Fruit fly (Drosophila melanogaster): ENCODE data around the gene Arpc4.

The Arpc4 gene

dm6 chr2L:6124815-6125214, at the start of gene Arpc4:
Gene Arpc4 (plus strand): TSS chr2L:6125132.
- TF ChIP-seq CG8478 (optimal IDR thresholded peaks at IDR 0.05) (no peak), CTCF (optimal IDR thresholded peaks at IDR 0.05) (peak; percentile 25 to 32)

DNA sequence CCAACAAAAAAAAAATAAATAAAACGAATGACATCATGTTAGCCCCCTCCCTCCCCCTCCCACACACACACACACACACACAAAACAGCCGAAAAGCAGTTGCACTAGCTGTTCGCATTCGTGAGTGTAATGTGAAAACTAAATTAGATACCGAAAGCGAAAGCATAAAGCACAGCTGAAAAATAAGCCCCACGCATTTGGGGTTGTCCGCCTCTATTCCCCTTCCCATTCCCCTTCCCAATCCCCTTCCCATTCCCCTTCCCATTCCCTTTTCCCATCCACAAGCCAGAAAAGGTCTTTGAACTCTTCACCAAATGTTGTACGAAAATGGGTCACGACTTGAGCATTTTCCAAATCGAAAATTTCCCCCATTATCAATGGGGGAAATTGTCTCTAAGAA, 49.6 kb upstream of the Arpc4 start:
- no peak for TF ChIP-seq CG8478 (optimal IDR thresholded peaks at IDR 0.05)
- TF ChIP-seq CTCF (optimal IDR thresholded peaks at IDR 0.05) = no peak

- no peak for TF ChIP-seq CTCF (optimal IDR thresholded peaks at IDR 0.05)
- no peak for TF ChIP-seq CG8478 (optimal IDR thresholded peaks at IDR 0.05)
These were observed 48.8 kb upstream of the Arpc4 start for dm6 chr2L:6076143-6076542.

DNA sequence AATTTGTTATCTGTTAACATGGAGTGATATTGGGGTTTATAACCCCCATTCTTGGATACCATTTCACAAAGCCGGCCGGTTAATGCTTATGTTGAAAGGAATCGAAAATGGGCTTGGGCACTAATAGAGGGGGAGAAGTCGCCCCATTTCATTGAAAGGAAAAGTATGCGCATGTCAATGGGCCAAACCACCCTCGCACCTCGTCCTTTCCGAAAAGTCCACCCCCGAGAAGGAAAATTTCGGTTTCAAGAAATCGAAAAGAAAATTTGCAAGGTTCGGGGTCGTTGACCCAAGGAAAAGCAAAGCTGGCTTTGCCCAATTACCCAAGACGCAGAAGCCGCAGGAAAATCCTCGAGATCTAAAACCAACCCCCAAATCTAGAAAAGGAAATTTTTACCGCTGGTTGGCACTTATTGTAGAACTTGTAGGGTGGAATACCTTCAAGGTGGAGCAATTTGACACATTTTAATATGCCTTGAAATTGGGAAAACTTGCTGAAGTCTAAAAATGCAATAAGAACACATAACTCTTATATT, 48.0 kb upstream of the Arpc4 start:
- no peak for TF ChIP-seq CTCF (optimal IDR thresholded peaks at IDR 0.05)
- TF ChIP-seq CG8478 (optimal IDR thresholded peaks at IDR 0.05) = no peak

DNA sequence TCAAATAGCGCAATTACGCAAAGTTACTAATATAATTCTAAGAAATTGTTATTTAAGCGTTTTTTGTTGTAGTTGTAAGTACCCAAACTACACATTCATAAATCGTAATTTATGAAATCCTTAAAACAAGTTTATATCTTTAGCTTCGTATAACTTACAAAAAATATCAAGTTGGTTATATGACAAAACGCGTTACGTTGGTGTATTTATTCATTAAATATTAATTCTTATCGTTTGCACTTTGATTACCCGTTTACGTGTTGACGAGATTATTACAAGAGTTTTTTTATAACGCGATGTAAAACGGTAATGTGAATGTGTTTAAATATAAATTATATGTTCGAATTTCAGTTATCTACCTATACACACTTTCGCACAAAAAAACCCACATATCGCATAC, 47.3 kb upstream of the Arpc4 start:
- TF ChIP-seq CTCF (optimal IDR thresholded peaks at IDR 0.05) (no peak), CG8478 (optimal IDR thresholded peaks at IDR 0.05) (no peak)

dm6 chr2L:6078757-6079351, 46.1 kb upstream of the Arpc4 start:
- TF ChIP-seq CTCF (optimal IDR thresholded peaks at IDR 0.05) = no peak
- no peak for TF ChIP-seq CG8478 (optimal IDR thresholded peaks at IDR 0.05)

- no peak for TF ChIP-seq CG8478 (optimal IDR thresholded peaks at IDR 0.05)
- no peak for TF ChIP-seq CTCF (optimal IDR thresholded peaks at IDR 0.05)
These were observed 44.6 kb upstream of the Arpc4 start for dm6 chr2L:6080329-6080728.

DNA sequence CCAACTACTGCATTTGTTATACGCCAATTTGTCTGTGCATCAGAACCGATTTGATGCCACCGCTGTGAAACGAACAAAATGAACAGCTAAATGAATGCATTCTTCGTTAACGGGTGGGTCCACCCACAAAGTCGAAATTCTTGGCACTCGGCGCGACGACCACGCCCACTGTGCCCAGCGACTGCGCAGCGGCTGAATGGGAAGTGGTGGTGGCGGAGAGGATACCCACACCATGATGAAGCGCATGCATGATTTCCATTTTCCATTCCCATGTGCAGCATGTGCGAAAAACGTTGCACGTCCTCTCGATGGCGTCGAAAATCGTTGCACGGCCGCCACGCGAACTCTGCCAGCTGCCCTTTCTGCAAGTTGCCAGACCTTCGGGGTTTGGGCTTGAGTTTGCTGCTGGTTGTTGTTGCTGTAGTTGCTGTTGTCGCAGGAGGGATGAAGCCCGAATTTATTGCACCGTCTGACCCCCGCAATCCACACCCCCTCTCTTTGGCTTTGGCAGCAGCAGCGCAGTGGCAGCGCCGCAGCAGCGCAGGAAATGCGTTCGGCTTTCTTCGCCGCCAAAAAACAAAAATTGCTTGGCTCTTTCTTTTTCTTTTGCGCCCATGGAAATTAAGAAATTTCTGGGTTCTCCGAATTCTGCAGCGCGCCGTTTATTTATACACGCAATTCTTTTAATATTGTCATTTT, 43.6 kb upstream of the Arpc4 start:
- TF ChIP-seq CG8478 (optimal IDR thresholded peaks at IDR 0.05) (no peak), CTCF (optimal IDR thresholded peaks at IDR 0.05) (no peak)

- TF ChIP-seq CG8478 (optimal IDR thresholded peaks at IDR 0.05) = no peak
- TF ChIP-seq CTCF (optimal IDR thresholded peaks at IDR 0.05) = no peak
These were observed 42.7 kb upstream of the Arpc4 start, which contains the start of gene Kr-h1 for dm6 chr2L:6082157-6082645. Gene Kr-h1 (plus strand): TSS chr2L:6082603.

DNA sequence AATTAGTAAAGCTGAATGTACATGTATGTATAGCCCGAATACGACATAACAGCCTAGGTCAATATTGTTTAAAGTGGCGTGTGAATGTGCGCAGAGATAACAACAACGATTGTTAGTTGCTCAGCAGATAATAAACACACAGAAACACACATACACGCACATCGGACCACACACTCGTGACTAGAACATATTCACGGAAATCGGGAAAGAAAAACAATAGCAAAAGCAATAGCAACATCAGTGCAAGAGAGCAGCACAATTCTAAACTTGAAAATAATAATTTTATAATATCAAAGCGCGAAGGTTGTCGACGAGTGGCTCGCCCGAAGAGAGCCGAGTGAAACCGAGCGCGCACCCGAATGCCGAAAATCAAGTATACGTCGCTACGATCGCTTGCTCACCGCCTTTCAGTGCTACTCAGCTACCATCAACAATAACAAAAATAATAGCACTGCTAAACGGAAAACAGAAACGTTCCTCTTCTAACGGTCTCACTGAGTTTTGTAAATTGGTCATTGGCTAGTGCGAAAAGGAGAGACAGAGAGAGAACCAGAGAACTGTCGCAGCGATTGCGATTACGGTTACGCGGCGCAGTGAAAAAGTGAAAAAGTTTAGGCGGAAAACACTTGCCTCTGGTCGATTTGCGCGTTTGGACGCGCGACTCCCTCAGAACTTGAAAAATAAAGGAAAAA, 41.9 kb upstream of the Arpc4 start:
- TF ChIP-seq CG8478 (optimal IDR thresholded peaks at IDR 0.05) (no peak), CTCF (optimal IDR thresholded peaks at IDR 0.05) (no peak)

DNA sequence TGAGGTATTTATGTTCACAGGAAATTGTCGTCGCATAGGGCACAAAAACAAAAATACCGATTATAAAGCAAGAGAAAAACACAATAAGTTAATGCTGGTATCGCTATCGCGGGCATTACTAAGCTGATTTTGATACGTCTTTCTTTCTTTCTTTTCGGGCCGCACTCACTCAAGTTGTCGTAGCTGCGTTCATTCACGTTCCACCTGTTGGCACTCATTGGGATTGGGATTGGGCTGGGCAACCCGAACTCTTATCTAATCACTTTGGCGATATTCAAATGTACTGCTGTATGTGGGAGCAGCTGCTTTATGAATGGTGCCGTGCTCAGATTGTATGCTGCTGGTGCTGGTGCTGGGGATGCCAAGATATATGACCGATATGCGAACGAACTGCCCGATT, 40.2 kb upstream of the Arpc4 start:
- TF ChIP-seq CG8478 (optimal IDR thresholded peaks at IDR 0.05) = no peak
- TF ChIP-seq CTCF (optimal IDR thresholded peaks at IDR 0.05) = no peak

dm6 chr2L:6085733-6086317, 39.1 kb upstream of the Arpc4 start:
- no peak for TF ChIP-seq CTCF (optimal IDR thresholded peaks at IDR 0.05)
- no peak for TF ChIP-seq CG8478 (optimal IDR thresholded peaks at IDR 0.05)

DNA sequence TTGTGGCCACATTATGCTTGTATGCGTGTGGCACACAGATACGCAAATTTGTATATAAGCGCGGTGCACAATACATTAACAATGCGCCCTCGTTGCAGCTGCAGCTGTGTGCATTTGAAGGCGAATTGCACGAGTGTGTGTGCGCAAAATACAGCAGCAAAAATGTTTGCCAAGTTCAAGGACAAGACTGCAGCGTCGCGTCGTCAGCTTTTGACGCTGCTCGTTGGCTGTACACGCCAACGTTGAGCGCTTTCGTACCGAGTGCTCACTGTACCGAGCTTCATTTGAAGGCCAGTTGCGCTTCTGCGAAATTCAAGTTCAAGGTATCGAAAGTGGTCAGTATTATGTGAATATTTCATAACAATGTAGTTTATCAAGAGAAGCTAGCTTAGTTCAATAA, 38.2 kb upstream of the Arpc4 start:
- TF ChIP-seq CG8478 (optimal IDR thresholded peaks at IDR 0.05) = no peak
- no peak for TF ChIP-seq CTCF (optimal IDR thresholded peaks at IDR 0.05)

DNA sequence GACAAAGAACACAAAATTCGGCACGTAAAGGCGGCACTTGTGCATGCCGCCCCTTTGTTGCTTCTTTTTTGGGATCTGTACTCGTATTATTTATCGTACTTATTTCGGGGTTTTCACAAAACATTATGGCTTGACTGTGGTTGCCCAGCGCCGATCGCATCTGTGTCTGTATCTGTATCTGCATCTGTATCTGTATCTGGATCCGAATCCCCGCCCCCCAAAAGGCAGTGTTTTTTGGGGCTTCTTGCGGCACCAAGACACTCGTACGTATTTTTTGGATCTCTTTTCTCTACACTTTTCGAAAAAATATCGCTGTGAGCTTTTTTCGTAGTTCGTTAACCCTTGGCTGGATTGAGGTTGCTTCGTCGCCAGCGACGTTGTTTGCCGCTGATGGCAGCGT, 37.2 kb upstream of the Arpc4 start:
- no peak for TF ChIP-seq CG8478 (optimal IDR thresholded peaks at IDR 0.05)
- no peak for TF ChIP-seq CTCF (optimal IDR thresholded peaks at IDR 0.05)

All from S2 (cell line).